Fruit fly (Drosophila melanogaster): Measurements from ENCODE around the gene msk.

The msk gene

dm6 chr3L:8116809-8117208, 830 bp downstream of the msk start (continued):
- TF ChIP-seq D (optimal IDR thresholded peaks at IDR 0.05), result no peak
- TF ChIP-seq D (GFP tag; optimal IDR thresholded peaks at IDR 0.05), result no peak
- TF ChIP-seq sens (GFP tag), result peak; percentile 73
- 0 out of 3 replicates have a peak, but pooled peaks have one; percentile 10 for TF ChIP-seq CG7357 (GFP tag; IDR thresholded peaks at IDR 0.05)
- TF ChIP-seq CG2120 (GFP tag; optimal IDR thresholded peaks at IDR 0.05), result no peak

- TF ChIP-seq CG10274 (GFP tag; optimal IDR thresholded peaks at IDR 0.05), result no peak
- TF ChIP-seq CG15514 (GFP tag; optimal IDR thresholded peaks at IDR 0.05), result peak; percentile 45
- no peak for TF ChIP-seq CG10147 (GFP tag; optimal IDR thresholded peaks at IDR 0.05)
- TF ChIP-seq pb (GFP tag; optimal IDR thresholded peaks at IDR 0.05), result no peak
- peak; percentile 15 for TF ChIP-seq caup (GFP tag; optimal IDR thresholded peaks at IDR 0.05; ENCODE audit: severe bottlenecking)
- peak; percentile 37 for TF ChIP-seq PHDP (tag; optimal IDR thresholded peaks at IDR 0.05)
- no peak for TF ChIP-seq Mad (GFP tag; optimal IDR thresholded peaks at IDR 0.05)
- no peak for TF ChIP-seq CG31388 (GFP tag; optimal IDR thresholded peaks at IDR 0.05)
- TF ChIP-seq GATAe (GFP tag; conservative IDR thresholded peaks at IDR 0.05), result no peak
- no peak for TF ChIP-seq CG10654 (GFP tag; optimal IDR thresholded peaks at IDR 0.05)
- TF ChIP-seq Dip3 (GFP tag; optimal IDR thresholded peaks at IDR 0.05), result no peak
- peak; percentile 56 for TF ChIP-seq ato (GFP tag; IDR thresholded peaks at IDR 0.05; ENCODE audit: partially characterized antibody)
- TF ChIP-seq CG12155 (GFP tag; optimal IDR thresholded peaks at IDR 0.05), result no peak
- no peak for TF ChIP-seq fru (optimal IDR thresholded peaks at IDR 0.05)
- TF ChIP-seq CG4328 (GFP tag; optimal IDR thresholded peaks at IDR 0.05), result no peak
- peak; percentile 89 for TF ChIP-seq Dref (GFP tag; IDR thresholded peaks at IDR 0.05)
- TF ChIP-seq Vsx1 (GFP tag; optimal IDR thresholded peaks at IDR 0.05), result no peak
- no peak for TF ChIP-seq Hr51 (GFP tag; optimal IDR thresholded peaks at IDR 0.05)
- TF ChIP-seq CG30020 (tag; optimal IDR thresholded peaks at IDR 0.05), result no peak
- TF ChIP-seq insv (GFP tag; optimal IDR thresholded peaks at IDR 0.05), result peak in 1 of 2 experiments; percentile 26
- no peak for TF ChIP-seq CG14014 (GFP tag; IDR thresholded peaks at IDR 0.05)
- TF ChIP-seq CG31441 (GFP tag; IDR thresholded peaks at IDR 0.05), result no peak
- TF ChIP-seq CG8924 (tag; optimal IDR thresholded peaks at IDR 0.05), result no peak
- TF ChIP-seq CG12236 (GFP tag; optimal IDR thresholded peaks at IDR 0.05), result no peak
- peak; percentile 2 for TF ChIP-seq CoRest (tag; optimal IDR thresholded peaks at IDR 0.05)
- TF ChIP-seq CG4617 (GFP tag; optimal IDR thresholded peaks at IDR 0.05; ENCODE audit: borderline replicate concordance), result peak; percentile 18
- TF ChIP-seq cato (GFP tag; optimal IDR thresholded peaks at IDR 0.05; ENCODE audit: borderline replicate concordance), result no peak
- 0 out of 3 replicates have a peak, but pooled peaks have one; percentile 33 for TF ChIP-seq CG14860 (GFP tag; IDR thresholded peaks at IDR 0.05; ENCODE audit: partially characterized antibody)
- TF ChIP-seq CG7963 (GFP tag; IDR thresholded peaks at IDR 0.05; ENCODE audit: partially characterized antibody), result peak; percentile 56
- TF ChIP-seq pan (optimal IDR thresholded peaks at IDR 0.05), result no peak
- TF ChIP-seq pan (GFP tag; optimal IDR thresholded peaks at IDR 0.05 in 1 of 2, IDR thresholded peaks at IDR 0.05 in 1 of 2), result no peak
- no peak for TF ChIP-seq CG14667 (GFP tag; IDR thresholded peaks at IDR 0.05)
- TF ChIP-seq amos (GFP tag; IDR thresholded peaks at IDR 0.05; ENCODE audit: partially characterized antibody), result peak; percentile 50; the same call in 1 of the 2 replicates
- TF ChIP-seq pfk (GFP tag; optimal IDR thresholded peaks at IDR 0.05), result peak; percentile 25
- TF ChIP-seq unc-4 (GFP tag; IDR thresholded peaks at IDR 0.05; ENCODE audit: partially characterized antibody), result peak; percentile 50; the same call in 1 of the 2 replicates
- peak; percentile 93 for TF ChIP-seq Dp (GFP tag; optimal IDR thresholded peaks at IDR 0.05)
- no peak for TF ChIP-seq C15 (GFP tag; IDR thresholded peaks at IDR 0.05)
- no peak for TF ChIP-seq dm (GFP tag; optimal IDR thresholded peaks at IDR 0.05)
- TF ChIP-seq CG12659 (GFP tag; optimal IDR thresholded peaks at IDR 0.05), result peak; percentile 40
- peak; percentile 15 for TF ChIP-seq CG18262 (tag; optimal IDR thresholded peaks at IDR 0.05)
- no peak for TF ChIP-seq Ssrp (tag; optimal IDR thresholded peaks at IDR 0.05)
- no peak for TF ChIP-seq CG14050 (GFP tag; IDR thresholded peaks at IDR 0.05)
- TF ChIP-seq CG7271 (tag; optimal IDR thresholded peaks at IDR 0.05), result no peak
- TF ChIP-seq E2f2 (GFP tag; IDR thresholded peaks at IDR 0.05), result peak; percentile 93
Measured at dm6 chr3L:8121590-8121989, 5.6 kb downstream of the msk start, which contains the start of gene ldbr. TSS of gene ldbr (plus strand) at chr3L:8121827.

Data from whole organism, embryonic.